Worm (Caenorhabditis elegans): Measurements from ENCODE around the gene lips-1.

lips-1 gene

ce11 chrX:12511384-12512007 lies 18.9 kb downstream of the lips-1 start:
- peak; percentile 42 for TF ChIP-seq rnt-1 (tag; optimal IDR thresholded peaks at IDR 0.05)
- TF ChIP-seq ceh-48 (tag; optimal IDR thresholded peaks at IDR 0.05) = no peak

DNA sequence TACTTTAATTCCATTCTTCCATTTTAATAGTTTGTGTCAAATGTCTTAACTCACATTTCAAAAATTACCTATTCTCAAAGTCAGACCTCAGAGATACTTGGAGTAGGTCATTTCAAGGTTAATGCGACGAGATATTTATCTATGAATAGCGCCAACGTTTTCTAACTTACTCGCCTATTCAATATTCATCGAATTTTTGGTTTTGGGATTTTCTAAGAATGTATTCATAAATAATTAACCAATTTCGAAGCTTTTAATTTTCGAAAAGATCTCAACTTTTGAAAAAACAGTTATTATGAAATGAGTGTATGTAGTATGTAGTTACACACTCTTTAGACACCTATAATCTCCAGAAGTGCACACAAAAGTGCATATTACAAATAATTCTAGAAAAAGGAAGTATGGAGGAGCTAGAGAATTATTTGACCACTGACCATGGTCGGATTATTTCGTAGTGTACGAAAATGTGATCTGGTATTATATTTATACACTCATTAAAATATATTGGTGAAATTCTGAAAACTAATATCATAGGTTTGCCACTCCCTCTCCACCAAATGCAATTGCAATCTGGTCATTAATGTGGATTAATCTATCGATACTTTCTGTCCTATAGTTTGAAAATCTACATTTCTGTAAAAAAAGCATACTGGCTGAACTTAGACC lies 20.0 kb downstream of the lips-1 start:
- TF ChIP-seq hlh-15 (tag; optimal IDR thresholded peaks at IDR 0.05) (no peak), ceh-31 (tag; optimal IDR thresholded peaks at IDR 0.05) (no peak), ceh-6 (GFP tag; optimal IDR thresholded peaks at IDR 0.05) (no peak), che-1 (tag; optimal IDR thresholded peaks at IDR 0.05) (no peak), ceh-2 (tag; optimal IDR thresholded peaks at IDR 0.05) (no peak), sox-2 (GFP tag; IDR thresholded peaks at IDR 0.05) (no peak), npax-4 (tag; optimal IDR thresholded peaks at IDR 0.05) (no peak), nhr-232 (tag; optimal IDR thresholded peaks at IDR 0.05) (no peak), ceh-48 (tag; optimal IDR thresholded peaks at IDR 0.05) (no peak), pha-4 (tag; optimal IDR thresholded peaks at IDR 0.05) (no peak), lin-11 (tag; optimal IDR thresholded peaks at IDR 0.05) (no peak), ceh-14 (tag; optimal IDR thresholded peaks at IDR 0.05) (no peak), gmeb-2 (tag; optimal IDR thresholded peaks at IDR 0.05) (no peak), C08G9.2 (tag; optimal IDR thresholded peaks at IDR 0.05) (no peak), C38D4.7 (GFP tag; optimal IDR thresholded peaks at IDR 0.05) (no peak), pha-2 (tag; optimal IDR thresholded peaks at IDR 0.05) (no peak), dmd-4 (tag; optimal IDR thresholded peaks at IDR 0.05; ENCODE audit: borderline replicate concordance) (no peak), ceh-18 (tag; optimal IDR thresholded peaks at IDR 0.05) (no peak)

DNA sequence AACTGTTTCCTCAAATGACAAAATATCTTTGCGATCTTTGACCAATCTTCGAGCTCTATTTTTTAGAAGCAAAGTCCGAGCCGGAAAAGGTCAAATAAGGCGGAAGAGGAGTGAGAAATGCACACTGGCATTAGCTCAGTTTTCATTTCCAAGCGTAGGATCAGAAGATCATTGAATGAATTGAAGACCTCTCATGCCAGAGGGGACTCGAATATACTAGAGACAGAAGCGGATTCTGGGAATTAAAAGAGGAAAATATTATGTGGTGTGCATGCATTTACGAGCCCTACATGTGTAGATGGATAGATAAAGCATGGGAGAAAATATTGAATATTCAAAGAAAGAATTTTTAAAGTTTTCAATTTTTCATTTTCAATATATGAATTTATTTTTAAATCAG lies 20.8 kb downstream of the lips-1 start:
- TF ChIP-seq ztf-16 (tag; optimal IDR thresholded peaks at IDR 0.05) (no peak), nfya-1 (tag; optimal IDR thresholded peaks at IDR 0.05) (no peak), sdc-2 (tag; optimal IDR thresholded peaks at IDR 0.05) (no peak), fkh-10 (GFP tag; optimal IDR thresholded peaks at IDR 0.05) (no peak), C08G9.2 (tag; optimal IDR thresholded peaks at IDR 0.05) (no peak), hlh-6 (tag; optimal IDR thresholded peaks at IDR 0.05) (no peak), madf-2 (tag; optimal IDR thresholded peaks at IDR 0.05) (no peak), rnt-1 (tag; optimal IDR thresholded peaks at IDR 0.05) (no peak)

DNA sequence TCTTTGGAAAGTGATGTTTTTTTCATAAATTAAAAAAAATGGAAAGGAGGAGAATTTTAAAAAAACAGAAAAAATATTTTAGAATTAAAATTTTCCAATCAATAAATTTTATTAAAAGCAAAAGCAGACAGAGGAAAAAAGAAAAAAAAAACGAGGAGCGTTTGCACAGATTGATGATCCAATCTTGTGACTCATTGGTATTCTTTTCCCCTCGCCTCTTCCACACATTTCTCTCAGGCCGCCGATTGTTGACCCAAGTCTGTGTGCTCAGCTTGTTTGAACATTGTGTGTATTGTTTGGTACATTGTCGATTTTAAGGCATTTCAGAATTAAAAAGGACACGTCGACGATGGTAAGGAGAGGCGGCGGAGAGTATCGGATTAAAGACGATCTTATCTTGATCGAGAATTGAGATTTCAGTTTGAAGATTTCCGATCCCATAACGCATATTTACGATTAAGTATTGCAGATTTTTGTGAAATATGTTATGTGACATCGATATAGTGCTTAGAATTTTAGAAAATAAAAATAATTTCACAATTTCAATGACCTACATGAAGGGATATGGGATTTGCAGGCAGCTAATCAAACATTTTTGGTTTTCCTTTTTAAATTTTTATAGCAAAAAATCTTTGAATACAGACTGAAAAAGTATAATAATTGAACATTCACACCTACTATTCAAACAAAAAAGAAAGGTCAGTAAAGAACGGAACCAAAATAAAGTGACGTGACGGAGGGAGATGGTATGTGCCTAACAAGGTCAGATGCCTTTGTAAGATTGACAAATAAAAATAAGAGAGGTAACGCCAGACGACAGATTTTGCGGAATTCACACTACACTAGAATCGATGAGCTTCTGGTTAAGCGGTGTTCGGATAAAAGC lies 23.3 kb downstream of the lips-1 start:
- TF ChIP-seq C38D4.7 (GFP tag; optimal IDR thresholded peaks at IDR 0.05) (no peak), pha-2 (tag; optimal IDR thresholded peaks at IDR 0.05) (peak; percentile 26), fax-1 (tag; optimal IDR thresholded peaks at IDR 0.05) (no peak)

DNA sequence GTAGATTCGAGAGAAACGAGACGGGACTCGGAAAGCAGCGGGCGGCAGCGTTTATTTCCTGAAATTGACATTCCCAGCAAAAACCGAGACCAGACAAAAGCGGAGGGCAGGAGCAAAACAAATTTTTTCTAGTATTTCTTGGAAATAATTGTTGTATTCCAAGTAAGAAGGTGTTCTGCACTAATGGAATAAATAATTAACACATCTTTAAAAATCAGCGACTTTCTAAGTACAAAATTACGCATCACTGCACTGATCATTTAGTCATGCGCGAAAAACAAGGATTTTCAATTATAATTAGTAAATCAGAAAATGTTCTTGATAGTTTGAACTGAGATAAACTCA lies 23.9 kb downstream of the lips-1 start:
- TF ChIP-seq ceh-6 (GFP tag; optimal IDR thresholded peaks at IDR 0.05) (no peak), pag-3 (tag; optimal IDR thresholded peaks at IDR 0.05; ENCODE audit: borderline replicate concordance) (no peak), Y22D7AL.16 (tag; optimal IDR thresholded peaks at IDR 0.05) (no peak), npax-4 (tag; optimal IDR thresholded peaks at IDR 0.05) (no peak), lin-11 (tag; optimal IDR thresholded peaks at IDR 0.05) (no peak), nhr-232 (tag; optimal IDR thresholded peaks at IDR 0.05) (no peak), K02D7.2 (tag; optimal IDR thresholded peaks at IDR 0.05) (no peak), nfya-1 (tag; optimal IDR thresholded peaks at IDR 0.05) (no peak), unc-3 (GFP tag; conservative IDR thresholded peaks at IDR 0.05) (no peak), unc-3 (tag; optimal IDR thresholded peaks at IDR 0.05) (no peak), pax-1 (tag; optimal IDR thresholded peaks at IDR 0.05) (no peak), ama-1 (optimal IDR thresholded peaks at IDR 0.05) (no peak), elt-4 (tag; optimal IDR thresholded peaks at IDR 0.05) (no peak), pros-1 (tag; optimal IDR thresholded peaks at IDR 0.05) (no peak), ceh-9 (tag; optimal IDR thresholded peaks at IDR 0.05) (no peak), hlh-8 (tag; optimal IDR thresholded peaks at IDR 0.05) (no peak)

Measured in whole organism, late embryonic.